Fruit fly (Drosophila melanogaster): ENCODE measurements around the gene CG45207.

DNA sequence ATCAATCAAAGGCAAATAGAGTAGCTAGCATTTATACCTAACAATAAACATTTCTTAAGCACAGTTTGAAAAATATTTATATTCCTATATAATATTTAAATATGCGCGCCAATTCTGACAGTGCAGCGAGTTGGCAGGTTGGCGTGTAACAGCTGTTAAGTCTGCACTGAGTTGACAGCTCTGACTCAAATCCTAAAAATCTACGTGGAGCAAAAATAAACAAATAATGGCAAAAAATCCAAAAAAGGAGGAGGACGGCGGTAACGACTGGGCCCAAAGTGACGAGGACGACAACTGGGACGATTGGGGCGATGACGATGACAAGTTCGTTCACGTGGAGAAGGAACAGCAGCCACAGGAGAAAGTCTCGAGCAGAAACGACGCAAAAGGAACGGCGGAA, 11.4 kb upstream of the CG45207 start, which contains the start of gene CG9590:
- TF ChIP-seq CG8478 (optimal IDR thresholded peaks at IDR 0.05) (no peak), CTCF (optimal IDR thresholded peaks at IDR 0.05) (no peak)

Measured in S2 (cell line).